Worm (Caenorhabditis elegans): Measurements from ENCODE around the gene argk-1.

argk-1 gene

DNA sequence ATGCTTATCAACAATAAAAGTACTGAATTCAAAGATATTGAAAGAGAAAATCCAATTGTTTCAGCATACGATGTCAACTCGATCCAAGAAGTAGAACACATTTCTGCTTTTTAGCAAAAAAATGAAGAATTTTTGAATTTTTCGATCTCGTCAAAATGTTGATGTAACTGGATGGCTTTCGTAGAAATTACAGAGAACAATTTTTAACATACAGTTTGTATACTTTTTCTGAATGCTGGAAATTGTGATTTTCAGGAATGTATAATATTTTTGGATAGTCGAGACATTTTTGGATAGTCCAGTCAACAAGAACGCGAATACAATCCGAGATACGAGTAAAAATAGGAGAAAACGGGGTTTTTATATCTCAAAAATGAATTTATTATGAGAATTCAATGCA is 14.9 kb downstream of the argk-1 start, which contains the start of gene str-103:
str-103 (minus strand) TSS at position 101 of the 400 bp plus-strand sequence.
- TF ChIP-seq drap-1 (GFP tag; optimal IDR thresholded peaks at IDR 0.05) (no peak), unc-62 (GFP tag; optimal IDR thresholded peaks at IDR 0.05) (no peak), snpc-4 (tag; optimal IDR thresholded peaks at IDR 0.05) (no peak), cnd-1 (tag; optimal IDR thresholded peaks at IDR 0.05) (no peak), ztf-11 (tag; optimal IDR thresholded peaks at IDR 0.05) (no peak), tbx-8 (GFP tag; optimal IDR thresholded peaks at IDR 0.05) (no peak), ham-2 (GFP tag; optimal IDR thresholded peaks at IDR 0.05) (no peak), pha-4 (tag; optimal IDR thresholded peaks at IDR 0.05) (no peak), ceh-83 (GFP tag; optimal IDR thresholded peaks at IDR 0.05) (no peak), lin-13 (tag; optimal IDR thresholded peaks at IDR 0.05) (no peak), mep-1 (tag; optimal IDR thresholded peaks at IDR 0.05) (no peak), ceh-39 (tag; optimal IDR thresholded peaks at IDR 0.05) (no peak), sem-2 (GFP tag; optimal IDR thresholded peaks at IDR 0.05) (no peak), lsy-2 (tag; optimal IDR thresholded peaks at IDR 0.05) (no peak), nhr-2 (tag; optimal IDR thresholded peaks at IDR 0.05) (no peak), hlh-1 (tag; optimal IDR thresholded peaks at IDR 0.05) (no peak)

DNA sequence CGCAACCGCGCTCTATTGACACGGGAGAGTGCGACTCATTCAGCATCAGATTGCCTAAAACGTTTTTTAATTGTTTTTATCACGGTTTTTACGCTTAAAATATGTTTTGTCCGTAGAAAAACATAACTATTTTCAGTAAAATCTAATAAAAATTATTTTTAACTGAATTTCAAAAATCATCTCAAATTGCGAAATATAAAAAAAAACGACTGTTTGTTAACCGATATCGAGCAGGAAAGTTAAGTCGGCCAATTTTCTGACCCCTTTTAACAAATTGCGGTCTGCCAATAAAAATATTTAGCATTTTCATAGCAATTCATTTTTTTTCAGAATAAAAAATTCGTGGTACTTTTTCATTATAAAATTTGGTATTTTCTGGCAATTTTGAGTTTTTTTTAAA is 16.8 kb downstream of the argk-1 start:
- TF ChIP-seq lin-32 (GFP tag; optimal IDR thresholded peaks at IDR 0.05): no peak

DNA sequence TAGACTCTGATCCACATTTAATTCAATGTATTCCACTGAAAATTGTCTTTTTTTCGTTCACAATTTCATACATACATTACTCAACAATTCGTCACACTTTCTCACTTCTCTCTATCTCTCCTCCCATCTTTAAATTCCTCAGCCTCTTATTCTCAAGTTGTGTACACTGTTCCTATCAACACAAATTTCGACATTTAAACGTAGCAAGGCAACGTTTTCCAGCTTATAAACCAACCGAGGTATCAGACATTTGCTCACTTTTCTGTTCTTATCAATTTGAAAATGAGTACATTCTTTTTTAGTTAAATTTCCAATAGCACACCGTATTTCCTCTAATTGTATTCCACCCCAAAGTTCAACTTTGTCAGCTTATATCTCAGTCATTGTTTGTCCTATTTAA is 17.2 kb downstream of the argk-1 start, which contains the start of gene skr-3:
skr-3 (plus strand) TSS at position 163 of the 400 bp plus-strand sequence.
- TF ChIP-seq lin-32 (GFP tag; optimal IDR thresholded peaks at IDR 0.05): no peak
- TF ChIP-seq mep-1 (tag; optimal IDR thresholded peaks at IDR 0.05): no peak
- no peak for TF ChIP-seq unc-120 (tag; optimal IDR thresholded peaks at IDR 0.05; ENCODE audit: poor library complexity, severe bottlenecking)
- no peak for TF ChIP-seq unc-39 (tag; optimal IDR thresholded peaks at IDR 0.05)
- no peak for TF ChIP-seq M03D4.4 (tag; optimal IDR thresholded peaks at IDR 0.05)
- TF ChIP-seq pha-4 (tag; optimal IDR thresholded peaks at IDR 0.05): no peak
- no peak for TF ChIP-seq nhr-237 (tag; optimal IDR thresholded peaks at IDR 0.05)
- no peak for TF ChIP-seq tbx-8 (GFP tag; optimal IDR thresholded peaks at IDR 0.05)
- no peak for TF ChIP-seq hlh-1 (tag; optimal IDR thresholded peaks at IDR 0.05)
- no peak for TF ChIP-seq mab-5 (tag; optimal IDR thresholded peaks at IDR 0.05)
- TF ChIP-seq ces-1 (GFP tag; optimal IDR thresholded peaks at IDR 0.05): no peak
- no peak for TF ChIP-seq ceh-39 (tag; optimal IDR thresholded peaks at IDR 0.05)
- no peak for TF ChIP-seq ceh-83 (GFP tag; optimal IDR thresholded peaks at IDR 0.05)

DNA sequence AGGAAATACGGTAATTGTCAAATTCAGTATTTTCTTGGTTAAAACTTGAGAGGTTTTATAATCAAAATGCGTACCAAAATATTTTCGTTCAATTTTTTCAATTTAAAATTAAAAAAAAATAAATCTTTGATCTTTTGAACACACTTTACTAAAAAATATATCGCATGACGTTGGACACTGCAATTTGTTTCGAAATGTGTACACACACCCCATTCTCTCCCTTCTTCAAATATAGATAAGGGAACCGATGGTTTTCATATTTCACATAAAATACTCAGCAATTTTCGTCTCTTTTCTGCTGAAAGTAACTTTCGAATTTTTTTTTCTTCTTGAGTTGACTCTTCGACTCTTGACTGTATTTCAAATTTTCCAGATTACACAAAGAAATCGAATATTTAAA is 17.8 kb downstream of the argk-1 start:
- no peak for TF ChIP-seq zip-8 (tag; optimal IDR thresholded peaks at IDR 0.05)
- no peak for TF ChIP-seq nhr-12 (tag; optimal IDR thresholded peaks at IDR 0.05)
- no peak for TF ChIP-seq bed-3 (GFP tag; optimal IDR thresholded peaks at IDR 0.05)
- TF ChIP-seq lin-13 (tag; optimal IDR thresholded peaks at IDR 0.05): no peak
- TF ChIP-seq lin-32 (GFP tag; optimal IDR thresholded peaks at IDR 0.05): no peak
- no peak for TF ChIP-seq ztf-11 (tag; optimal IDR thresholded peaks at IDR 0.05)
- TF ChIP-seq hlh-1 (tag; optimal IDR thresholded peaks at IDR 0.05): no peak
- TF ChIP-seq nhr-28 (tag; optimal IDR thresholded peaks at IDR 0.05): no peak
- TF ChIP-seq lsy-2 (tag; optimal IDR thresholded peaks at IDR 0.05): no peak
- no peak for TF ChIP-seq ceh-43 (GFP tag; optimal IDR thresholded peaks at IDR 0.05)
- TF ChIP-seq cnd-1 (tag; optimal IDR thresholded peaks at IDR 0.05): no peak
- no peak for TF ChIP-seq sptf-1 (tag; optimal IDR thresholded peaks at IDR 0.05)
- no peak for TF ChIP-seq nhr-2 (tag; optimal IDR thresholded peaks at IDR 0.05)
- no peak for TF ChIP-seq drap-1 (GFP tag; optimal IDR thresholded peaks at IDR 0.05)
- TF ChIP-seq blmp-1 (tag; optimal IDR thresholded peaks at IDR 0.05): no peak
- TF ChIP-seq ces-1 (GFP tag; optimal IDR thresholded peaks at IDR 0.05): no peak
- TF ChIP-seq nhr-237 (tag; optimal IDR thresholded peaks at IDR 0.05): no peak
- no peak for TF ChIP-seq unc-120 (tag; optimal IDR thresholded peaks at IDR 0.05; ENCODE audit: poor library complexity, severe bottlenecking)
- no peak for TF ChIP-seq ceh-83 (GFP tag; optimal IDR thresholded peaks at IDR 0.05)

DNA sequence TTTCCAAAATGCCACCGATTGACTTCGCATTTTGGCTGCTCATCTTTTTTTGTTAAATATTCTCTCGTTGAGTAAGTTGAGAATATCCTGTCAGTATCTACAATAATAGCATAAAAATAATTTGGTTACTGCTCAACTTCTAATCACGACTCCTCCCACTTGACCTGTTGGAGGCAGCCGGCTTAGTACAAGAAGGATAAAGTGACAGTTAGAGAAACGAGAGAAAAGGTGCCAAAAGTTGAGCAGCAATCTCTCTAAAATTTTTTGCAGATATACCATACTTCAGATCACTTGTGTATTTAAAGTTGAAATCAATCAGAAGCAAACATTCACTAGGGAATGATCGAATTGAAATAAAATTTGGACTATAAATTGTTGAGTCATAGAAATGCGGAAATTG is 21.0 kb downstream of the argk-1 start, which contains the start of gene nhr-111:
nhr-111 (minus strand) TSS at position 101 of the 400 bp plus-strand sequence.
- no peak for TF ChIP-seq lsy-2 (tag; optimal IDR thresholded peaks at IDR 0.05)

DNA sequence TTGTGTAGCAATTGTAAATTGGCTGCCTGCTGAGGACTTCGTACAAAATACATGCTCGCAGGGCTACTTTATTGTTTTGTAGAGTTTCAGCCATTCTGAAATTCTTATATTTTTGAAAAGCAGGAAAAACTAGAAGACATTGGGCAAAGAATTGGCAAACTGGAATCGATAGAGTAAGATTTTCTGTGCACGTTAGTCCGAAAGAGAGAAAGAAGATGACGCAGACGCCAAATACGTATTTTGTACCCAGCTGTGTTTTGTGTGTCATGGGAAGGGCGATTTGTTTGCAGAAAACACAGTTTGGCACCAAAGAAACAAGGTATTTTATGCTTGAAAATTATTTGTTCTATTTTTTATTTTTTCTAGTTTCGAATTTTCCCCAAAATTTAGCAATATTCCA is 23.7 kb downstream of the argk-1 start, which contains the start of gene fbxa-143:
fbxa-143 (minus strand) TSS at position 101 of the 400 bp plus-strand sequence.
- TF ChIP-seq nhr-2 (tag; optimal IDR thresholded peaks at IDR 0.05) (no peak), unc-120 (tag; optimal IDR thresholded peaks at IDR 0.05; ENCODE audit: poor library complexity, severe bottlenecking) (no peak), hlh-1 (tag; optimal IDR thresholded peaks at IDR 0.05) (no peak), elt-3 (tag; optimal IDR thresholded peaks at IDR 0.05) (no peak), lin-32 (GFP tag; optimal IDR thresholded peaks at IDR 0.05) (no peak), drap-1 (GFP tag; optimal IDR thresholded peaks at IDR 0.05) (no peak), ztf-11 (tag; optimal IDR thresholded peaks at IDR 0.05) (no peak), nhr-76 (tag; optimal IDR thresholded peaks at IDR 0.05) (no peak), lsy-2 (tag; optimal IDR thresholded peaks at IDR 0.05) (no peak), ceh-43 (GFP tag; optimal IDR thresholded peaks at IDR 0.05) (no peak), ceh-83 (GFP tag; optimal IDR thresholded peaks at IDR 0.05) (no peak), zip-8 (tag; optimal IDR thresholded peaks at IDR 0.05) (no peak)

Data from whole organism, mixed stage, embryonic.